Fruit fly (Drosophila melanogaster) whole organism, embryonic: ENCODE measurements around the gene niki.
A peak's percentile ranks its signal among the peaks of the same experiment; 100 is the strongest.

ENCODE experiments used
- Ada2b ChIP-seq: fragments of 200-800 bp; sonication (Bioruptor generic); IDR thresholded peaks from 2 replicates; pipeline ENCODE4 v1.3.6; 2022; ENCODE audit warnings: missing biosample characterization, missing genetic modification characterization
- Antp ChIP-seq: fragments of 200-800 bp; sonication (Bioruptor generic); optimal IDR thresholded peaks from 3 replicates; lab custom pipeline; 2016; ENCODE audit warnings: missing biosample characterization, missing genetic modification characterization
- BEAF-32 ChIP-seq: fragments of 200-800 bp; sonication (Bioruptor generic); optimal IDR thresholded peaks from 3 replicates; lab custom pipeline; 2017; ENCODE audit warnings: missing biosample characterization, missing genetic modification characterization, mild to moderate bottlenecking, moderate library complexity, missing genetic modification reagents
- BtbVII ChIP-seq: fragments of 200-800 bp; sonication (Bioruptor generic); optimal IDR thresholded peaks from 3 replicates; lab custom pipeline; 2017; ENCODE audit warnings: missing biosample characterization, mild to moderate bottlenecking, missing genetic modification characterization
- CG1024 ChIP-seq: fragments of 200-800 bp; sonication (Bioruptor generic); IDR thresholded peaks from 2 replicates; pipeline ENCODE4 v1.3.6; 2022; ENCODE audit warnings: missing biosample characterization, missing genetic modification characterization
- CG10366 ChIP-seq: fragments of 200-800 bp; sonication (Bioruptor generic); IDR thresholded peaks from 2 replicates; pipeline ENCODE4 v1.3.6; 2022; ENCODE audit warnings: missing biosample characterization, missing genetic modification characterization
- CG10565 ChIP-seq: fragments of 200-800 bp; sonication (Bioruptor generic); optimal IDR thresholded peaks from 3 replicates; lab custom pipeline; 2016; ENCODE audit warnings: missing biosample characterization, mild to moderate bottlenecking, missing genetic modification characterization
- CG10959 ChIP-seq: fragments of 200-800 bp; sonication (Bioruptor generic); IDR thresholded peaks from 2 replicates; pipeline ENCODE4 v1.3.6; 2022; ENCODE audit warnings: missing biosample characterization, missing genetic modification characterization
- CG12219 ChIP-seq: fragments of 200-800 bp; sonication (Bioruptor generic); optimal IDR thresholded peaks from 3 replicates; lab custom pipeline; 2018; ENCODE audit warnings: missing biosample characterization, mild to moderate bottlenecking, missing genetic modification characterization
- CG14667 ChIP-seq: fragments of 200-800 bp; sonication (Bioruptor generic); IDR thresholded peaks from 2 replicates; pipeline ENCODE4 v1.3.6; 2022; ENCODE audit warnings: missing biosample characterization, missing genetic modification characterization
- CG15011 ChIP-seq: fragments of 200-800 bp; sonication (Bioruptor generic); optimal IDR thresholded peaks from 3 replicates; lab custom pipeline; 2018; ENCODE audit warnings: missing biosample characterization, mild to moderate bottlenecking, missing genetic modification characterization
- CG15073 ChIP-seq: fragments of 200-800 bp; sonication (Bioruptor generic); optimal IDR thresholded peaks from 2 replicates; lab custom pipeline; 2016; ENCODE audit warnings: missing biosample characterization, missing genetic modification characterization
- CG1603 ChIP-seq: fragments of 200-800 bp; sonication (Bioruptor generic); optimal IDR thresholded peaks from 2 replicates; lab custom pipeline; 2019; ENCODE audit warnings: missing biosample characterization, mild to moderate bottlenecking, missing genetic modification characterization, moderate library complexity
- CG17568 ChIP-seq: fragments of 200-800 bp; sonication (Bioruptor generic); optimal IDR thresholded peaks from 2 replicates; lab custom pipeline; 2018; ENCODE audit warnings: missing biosample characterization, mild to moderate bottlenecking, missing genetic modification characterization, moderate library complexity
- CG17612 ChIP-seq: fragments of 200-800 bp; sonication (Bioruptor generic); IDR thresholded peaks from 2 replicates; pipeline ENCODE4 v1.3.6; 2022; ENCODE audit warnings: missing biosample characterization, missing genetic modification characterization
- CG3281 ChIP-seq: fragments of 200-800 bp; sonication (Bioruptor generic); optimal IDR thresholded peaks from 3 replicates; lab custom pipeline; 2017; ENCODE audit warnings: missing biosample characterization, mild to moderate bottlenecking, missing genetic modification characterization
- CG4617 ChIP-seq: fragments of 200-800 bp; sonication (Bioruptor generic); optimal IDR thresholded peaks from 3 replicates; lab custom pipeline; 2016; ENCODE audit warnings: missing biosample characterization, missing genetic modification characterization, borderline replicate concordance
- CG6272 ChIP-seq: fragments of 200-800 bp; sonication (Bioruptor generic); IDR thresholded peaks from 2 replicates; pipeline ENCODE4 v1.3.6; 2022; ENCODE audit warnings: missing biosample characterization, missing genetic modification characterization
- CG7372 ChIP-seq: fragments of 200-800 bp; sonication (Bioruptor generic); IDR thresholded peaks from 2 replicates; pipeline ENCODE4 v1.3.6; 2022; ENCODE audit warnings: missing biosample characterization, missing genetic modification characterization
- CG8290 ChIP-seq, 3 experiments: fragments of 200-800 bp; sonication (Bioruptor generic); optimal IDR thresholded peaks; 2 replicates each; lab custom pipeline; 2016 to 2019; ENCODE audit warnings: missing biosample characterization in 3 of 3, missing genetic modification characterization in 3 of 3, mild to moderate bottlenecking in 2 of 3, moderate library complexity in 1 of 3
- CG9609 ChIP-seq: fragments of 200-800 bp; sonication (Bioruptor generic); optimal IDR thresholded peaks from 3 replicates; lab custom pipeline; 2016; ENCODE audit warnings: missing biosample characterization, missing genetic modification characterization
- CG9817 ChIP-seq: fragments of 200-800 bp; sonication (Bioruptor generic); optimal IDR thresholded peaks from 2 replicates; lab custom pipeline; 2018; ENCODE audit warnings: missing biosample characterization, mild to moderate bottlenecking, missing genetic modification characterization, moderate library complexity
- CG9932 ChIP-seq: fragments of 200-800 bp; sonication (Bioruptor generic); IDR thresholded peaks from 2 replicates; pipeline ENCODE4 v1.3.6; 2022; ENCODE audit warnings: missing biosample characterization, missing genetic modification characterization
- CrebB ChIP-seq: fragments of 200-800 bp; sonication (Bioruptor generic); optimal IDR thresholded peaks from 3 replicates; lab custom pipeline; 2018; ENCODE audit warnings: missing biosample characterization, mild to moderate bottlenecking, missing genetic modification characterization
- Dip3 ChIP-seq: fragments of 200-800 bp; sonication (Bioruptor generic); optimal IDR thresholded peaks from 3 replicates; lab custom pipeline; 2016; ENCODE audit warnings: missing biosample characterization, missing genetic modification characterization
- Dp ChIP-seq: fragments of 200-800 bp; sonication (Bioruptor generic); optimal IDR thresholded peaks from 2 replicates; lab custom pipeline; 2018; ENCODE audit warnings: missing biosample characterization, mild to moderate bottlenecking, missing genetic modification characterization, moderate library complexity
- E2f1 ChIP-seq: fragments of 200-800 bp; sonication (Bioruptor generic); IDR thresholded peaks from 2 replicates; pipeline ENCODE4 v1.3.6; 2022; ENCODE audit warnings: missing biosample characterization, missing genetic modification characterization
- E2f2 ChIP-seq: fragments of 200-800 bp; sonication (Bioruptor generic); IDR thresholded peaks from 2 replicates; pipeline ENCODE4 v1.3.6; 2022; ENCODE audit warnings: missing biosample characterization, missing genetic modification characterization
- Max ChIP-seq: fragments of 200-800 bp; sonication (Bioruptor generic); optimal IDR thresholded peaks from 2 replicates; lab custom pipeline; 2016; ENCODE audit warnings: missing biosample characterization, mild to moderate bottlenecking, missing genetic modification characterization
- Mes4 ChIP-seq: fragments of 200-800 bp; sonication (Bioruptor generic); optimal IDR thresholded peaks from 2 replicates; lab custom pipeline; 2016; ENCODE audit warnings: missing biosample characterization, missing genetic modification characterization
- Ssrp ChIP-seq: fragments of 200-800 bp; sonication (Bioruptor generic); optimal IDR thresholded peaks from 2 replicates; lab custom pipeline; 2018; ENCODE audit warnings: missing biosample characterization, mild to moderate bottlenecking, missing genetic modification characterization, moderate library complexity
- Stat92E ChIP-seq, 3 experiments: fragments of >200 bp in 2 of 3; fragments of 200-800 bp in 1 of 3; sonication (Bioruptor generic) in 1 of 3; optimal IDR thresholded peaks; 2 replicates each; lab custom pipeline; 2017 to 2019; ENCODE audit warnings: missing biosample characterization in 3 of 3, missing genetic modification characterization in 3 of 3, mild to moderate bottlenecking in 1 of 3, moderate library complexity in 1 of 3
- YL-1 ChIP-seq: fragments of 200-800 bp; sonication (Bioruptor generic); optimal IDR thresholded peaks from 3 replicates; lab custom pipeline; 2017; ENCODE audit warnings: missing biosample characterization, mild to moderate bottlenecking, missing genetic modification characterization
- abd-A ChIP-seq: fragments of 200-800 bp; sonication (Bioruptor generic); optimal IDR thresholded peaks from 3 replicates; lab custom pipeline; 2019; ENCODE audit warnings: missing biosample characterization, mild to moderate bottlenecking, missing genetic modification characterization, moderate library complexity
- ase ChIP-seq: fragments of 200-800 bp; sonication (Bioruptor generic); IDR thresholded peaks from 3 replicates; pipeline ENCODE4 v1.3.6; 2022; ENCODE audit warnings: missing biosample characterization, missing genetic modification characterization
- ci ChIP-seq: fragments of 200-800 bp; sonication (Bioruptor generic); IDR thresholded peaks from 3 replicates; pipeline ENCODE4 v1.3.6; 2022; ENCODE audit warnings: missing biosample characterization, missing genetic modification characterization
- danr ChIP-seq: fragments of 200-800 bp; sonication (Bioruptor generic); IDR thresholded peaks from 2 replicates; pipeline ENCODE4 v1.3.6; 2022; ENCODE audit warnings: missing biosample characterization, missing genetic modification characterization
- dati ChIP-seq: fragments of 200-800 bp; sonication (Bioruptor generic); IDR thresholded peaks from 2 replicates; pipeline ENCODE4 v1.3.6; 2022; ENCODE audit warnings: missing biosample characterization, missing genetic modification characterization
- ems ChIP-seq: fragments of 200-800 bp; sonication (Bioruptor generic); optimal IDR thresholded peaks from 3 replicates; lab custom pipeline; 2016; ENCODE audit warnings: missing biosample characterization, missing genetic modification characterization
- gem ChIP-seq: fragments of 200-800 bp; sonication (Bioruptor generic); optimal IDR thresholded peaks from 2 replicates; lab custom pipeline; 2019; ENCODE audit warnings: missing biosample characterization, mild to moderate bottlenecking, missing genetic modification characterization, moderate library complexity
- hkb ChIP-seq, 2 experiments: fragments of 200-800 bp in 1 of 2; fragments of >200 bp in 1 of 2; sonication (Bioruptor generic) in 1 of 2; IDR thresholded peaks in 1 of 2; optimal IDR thresholded peaks in 1 of 2; 2 replicates each; pipeline versions ENCODE4 v1.3.6 to Lab custom; 2017 to 2022; ENCODE audit warnings: missing biosample characterization in 1 of 2, missing genetic modification characterization in 1 of 2
- otp ChIP-seq: fragments of 200-800 bp; sonication (Bioruptor generic); IDR thresholded peaks from 3 replicates; pipeline ENCODE4, ENCODE4 v1.3.6; 2022; ENCODE audit warnings: missing biosample characterization, missing genetic modification characterization
- pros ChIP-seq: fragments of 200-800 bp; sonication (Bioruptor generic); optimal IDR thresholded peaks from 3 replicates; lab custom pipeline; 2019; ENCODE audit warnings: missing biosample characterization, mild to moderate bottlenecking, missing genetic modification characterization, moderate library complexity
- row ChIP-seq: fragments of 200-800 bp; sonication (Bioruptor generic); IDR thresholded peaks from 3 replicates; pipeline ENCODE4 v1.3.6; 2022; ENCODE audit warnings: missing biosample characterization, missing genetic modification characterization
- scrt ChIP-seq: fragments of 200-800 bp; sonication (Bioruptor generic); optimal IDR thresholded peaks from 2 replicates; lab custom pipeline; 2018; ENCODE audit warnings: missing biosample characterization, mild to moderate bottlenecking, missing genetic modification characterization, moderate library complexity
- sima ChIP-seq: fragments of 200-800 bp; sonication (Bioruptor generic); optimal IDR thresholded peaks from 2 replicates; lab custom pipeline; 2016; ENCODE audit warnings: missing biosample characterization, missing genetic modification characterization
- tin ChIP-seq: fragments of 200-800 bp; sonication (Bioruptor generic); optimal IDR thresholded peaks from 3 replicates; lab custom pipeline; 2016; ENCODE audit warnings: missing biosample characterization, missing genetic modification characterization
- tup ChIP-seq: fragments of 200-800 bp; sonication (Bioruptor generic); optimal IDR thresholded peaks from 2 replicates; lab custom pipeline; 2016; ENCODE audit warnings: missing biosample characterization, mild to moderate bottlenecking, missing genetic modification characterization, moderate library complexity
- vfl ChIP-seq: fragments of 200-800 bp; sonication (Bioruptor generic); optimal IDR thresholded peaks from 2 replicates; lab custom pipeline; 2016; ENCODE audit warnings: missing biosample characterization, missing genetic modification characterization

niki gene

dm6 chr3R:24816993-24817854 is 8.2 kb downstream of the niki start, which contains the start of the genes CG5808 and Saf-B (continued):
- TF ChIP-seq Antp (GFP tag; lab: Kevin White, UChicago), result no peak
- TF ChIP-seq CG7372 (GFP tag; lab: Robert Waterston, UW), result no peak
- TF ChIP-seq abd-A (tag; lab: Kevin White, UChicago), result no peak
- no peak for TF ChIP-seq CG6272 (GFP tag; lab: Robert Waterston, UW)
- peak; percentile 87 for TF ChIP-seq BEAF-32 (GFP tag; lab: Kevin White, UChicago)
- no peak for TF ChIP-seq Ada2b (GFP tag; lab: Robert Waterston, UW)
- no peak for TF ChIP-seq CG10959 (GFP tag; lab: Robert Waterston, UW)
- TF ChIP-seq vfl (GFP tag; lab: Kevin White, UChicago), result no peak
- TF ChIP-seq Max (GFP tag; lab: Kevin White, UChicago), result peak; percentile 61
- no peak for TF ChIP-seq CG3281 (GFP tag; lab: Kevin White, UChicago)
- TF ChIP-seq tin (GFP tag; lab: Kevin White, UChicago), result peak; percentile 55
- no peak for TF ChIP-seq CG17612
- no peak for TF ChIP-seq Dip3 (GFP tag; lab: Kevin White, UChicago)
- TF ChIP-seq tup (GFP tag; lab: Kevin White, UChicago), result no peak
- TF ChIP-seq E2f1 (GFP tag; lab: Robert Waterston, UW), result peak; percentile 59
- TF ChIP-seq gem, result no peak
- no peak for TF ChIP-seq Mes4 (GFP tag; lab: Kevin White, UChicago)
- peak; percentile 96 for TF ChIP-seq CG8290 (GFP tag; optimal IDR thresholded peaks at IDR 0.05; lab: Kevin White, UChicago)
- TF ChIP-seq CG8290 (tag; optimal IDR thresholded peaks at IDR 0.05; lab: Kevin White, UChicago), result peak in 1 of 2 experiments; percentile 98
- peak; percentile 38; the same call in 1 of the 2 replicates for TF ChIP-seq CG14667 (GFP tag; lab: Robert Waterston, UW)
- TF ChIP-seq CG1024, result no peak
- TF ChIP-seq row (GFP tag; lab: Robert Waterston, UW), result peak; percentile 83
- TF ChIP-seq CG15011 (GFP tag; lab: Kevin White, UChicago), result no peak
- TF ChIP-seq CG4617 (GFP tag; lab: Kevin White, UChicago), result peak; percentile 39
- TF ChIP-seq CG12219 (GFP tag; lab: Kevin White, UChicago), result no peak
- TF ChIP-seq CG9609 (GFP tag; lab: Kevin White, UChicago), result no peak
- no peak for TF ChIP-seq sima
- TF ChIP-seq BtbVII, result no peak
- TF ChIP-seq danr, result no peak
- peak; percentile 41 for TF ChIP-seq Ssrp (tag; lab: Kevin White, UChicago)
- no peak for TF ChIP-seq CG10565
- no peak for TF ChIP-seq CG15073
- TF ChIP-seq scrt (GFP tag; lab: Kevin White, UChicago), result no peak
- TF ChIP-seq pros (GFP tag; lab: Kevin White, UChicago), result no peak
- no peak for TF ChIP-seq ci (GFP tag; lab: Robert Waterston, UW)
- no peak for TF ChIP-seq CrebB (tag; lab: Kevin White, UChicago)
- no peak for TF ChIP-seq Stat92E (GFP tag; optimal IDR thresholded peaks at IDR 0.05; lab: Kevin White, UChicago)
- peak; percentile 49 for TF ChIP-seq YL-1 (GFP tag; lab: Kevin White, UChicago)
- no peak for TF ChIP-seq ems (GFP tag; lab: Kevin White, UChicago)
- no peak for TF ChIP-seq CG9817 (tag; lab: Kevin White, UChicago)
- TF ChIP-seq dati (GFP tag; lab: Robert Waterston, UW), result no peak
- no peak for TF ChIP-seq CG1603
- TF ChIP-seq hkb (optimal IDR thresholded peaks at IDR 0.05; lab: Kevin White, UChicago), result no peak
- no peak for TF ChIP-seq hkb (GFP tag; IDR thresholded peaks at IDR 0.05; lab: Robert Waterston, UW)
- TF ChIP-seq Dp (GFP tag; lab: Kevin White, UChicago), result peak; percentile 18
- no peak for TF ChIP-seq CG17568 (GFP tag; lab: Kevin White, UChicago)
- no peak for TF ChIP-seq otp
- peak; percentile 38; the same call in 1 of the 2 replicates for TF ChIP-seq CG9932 (GFP tag; lab: Robert Waterston, UW)
- no peak for TF ChIP-seq ase (GFP tag; lab: Robert Waterston, UW)
- TF ChIP-seq E2f2 (GFP tag; lab: Robert Waterston, UW), result no peak
- TF ChIP-seq CG10366 (GFP tag; lab: Robert Waterston, UW), result no peak
